Worm (Caenorhabditis elegans): ENCODE results near the gene ZC513.3.

Gene ZC513.3

ce11 chrV:8013901-8014388 lies 32.9 kb upstream of the ZC513.3 start, which contains the start of gene Y97E10AR.6:
Gene Y97E10AR.6 (minus strand): TSS chrV:8013951.
- TF ChIP-seq lin-13 (GFP tag; optimal IDR thresholded peaks at IDR 0.05), result no peak
- no peak for TF ChIP-seq aly-2 (tag; optimal IDR thresholded peaks at IDR 0.05)
- peak; percentile 41 for TF ChIP-seq hlh-11 (tag; optimal IDR thresholded peaks at IDR 0.05)
- TF ChIP-seq ceh-20 (GFP tag; IDR thresholded peaks at IDR 0.05), result no peak
- 0 out of 2 replicates have a peak, but pooled peaks have one; percentile 22 for TF ChIP-seq hmg-1.1 (GFP tag; IDR thresholded peaks at IDR 0.05)
- peak; percentile 31 for TF ChIP-seq T20F7.1 (GFP tag; optimal IDR thresholded peaks at IDR 0.05)
- TF ChIP-seq dmd-6 (GFP tag; IDR thresholded peaks at IDR 0.05), result peak; percentile 37
- peak; percentile 43 for TF ChIP-seq nhr-28 (tag; optimal IDR thresholded peaks at IDR 0.05)
- TF ChIP-seq daf-16 (GFP tag; optimal IDR thresholded peaks at IDR 0.05), result no peak
- peak; percentile 25 for TF ChIP-seq daf-16 (tag; optimal IDR thresholded peaks at IDR 0.05)
- TF ChIP-seq mxl-3 (GFP tag; optimal IDR thresholded peaks at IDR 0.05), result peak; percentile 6
- no peak for TF ChIP-seq lin-15B (tag; optimal IDR thresholded peaks at IDR 0.05)
- peak; percentile 47 for TF ChIP-seq mes-2 (tag; optimal IDR thresholded peaks at IDR 0.05; ENCODE audit: poor library complexity, severe bottlenecking)
- peak; percentile 85 for TF ChIP-seq aha-1 (tag)
- no peak for TF ChIP-seq skn-1 (tag; optimal IDR thresholded peaks at IDR 0.05)
- peak in 1 of 2 experiments; percentile 50 for TF ChIP-seq lsy-2 (tag; optimal IDR thresholded peaks at IDR 0.05)
- no peak for TF ChIP-seq dmd-8 (GFP tag; IDR thresholded peaks at IDR 0.05)
- TF ChIP-seq hif-1 (tag; optimal IDR thresholded peaks at IDR 0.05), result peak in 1 of 2 experiments; percentile 14
- TF ChIP-seq mep-1 (tag; optimal IDR thresholded peaks at IDR 0.05), result peak; percentile 35
- TF ChIP-seq daf-12 (tag; optimal IDR thresholded peaks at IDR 0.05), result no peak
- TF ChIP-seq egl-27 (tag; optimal IDR thresholded peaks at IDR 0.05), result no peak
- TF ChIP-seq F44E2.7 (GFP tag; IDR thresholded peaks at IDR 0.05), result no peak
- no peak for TF ChIP-seq zfp-2 (tag; optimal IDR thresholded peaks at IDR 0.05)
- peak; percentile 98 for TF ChIP-seq hlh-30 (tag; optimal IDR thresholded peaks at IDR 0.05; ENCODE audit: insufficient read depth)
- no peak for TF ChIP-seq zip-2 (tag; optimal IDR thresholded peaks at IDR 0.05)
- TF ChIP-seq ztf-7 (tag; optimal IDR thresholded peaks at IDR 0.05), result peak; percentile 23
- peak in 1 of 2 experiments; percentile 64 for TF ChIP-seq mdl-1 (tag; optimal IDR thresholded peaks at IDR 0.05)
- TF ChIP-seq lin-38 (GFP tag; IDR thresholded peaks at IDR 0.05), result peak; percentile 70
- peak; percentile 26 for TF ChIP-seq rbr-2 (tag; optimal IDR thresholded peaks at IDR 0.05)
- TF ChIP-seq pha-4 (GFP tag; IDR thresholded peaks at IDR 0.05), result no peak
- TF ChIP-seq pha-4 (tag; optimal IDR thresholded peaks at IDR 0.05), result peak; percentile 16
- no peak for TF ChIP-seq nhr-77 (tag; optimal IDR thresholded peaks at IDR 0.05)
- peak; percentile 50 for TF ChIP-seq ama-1 (optimal IDR thresholded peaks at IDR 0.05)
- no peak for TF ChIP-seq ceh-82 (tag; optimal IDR thresholded peaks at IDR 0.05)
- peak; percentile 25 for TF ChIP-seq dve-1 (tag; optimal IDR thresholded peaks at IDR 0.05; ENCODE audit: insufficient read depth)

ce11 chrV:8014710-8015314 lies 32.0 kb upstream of the ZC513.3 start:
- 0 out of 2 replicates have a peak, but pooled peaks have one; percentile 6 for TF ChIP-seq lim-7 (GFP tag; IDR thresholded peaks at IDR 0.05)
- 0 out of 2 replicates have a peak, but pooled peaks have one; percentile 21 for TF ChIP-seq lin-38 (GFP tag; IDR thresholded peaks at IDR 0.05)
- peak; percentile 40 for TF ChIP-seq F49E8.2 (tag; optimal IDR thresholded peaks at IDR 0.05; ENCODE audit: borderline replicate concordance)

- no peak for TF ChIP-seq zfp-2 (tag; optimal IDR thresholded peaks at IDR 0.05)
- TF ChIP-seq jun-1 (tag; optimal IDR thresholded peaks at IDR 0.05), result no peak
- no peak for TF ChIP-seq ceh-62 (tag; optimal IDR thresholded peaks at IDR 0.05)
- no peak for TF ChIP-seq duxl-1 (tag; optimal IDR thresholded peaks at IDR 0.05; ENCODE audit: poor library complexity)
- TF ChIP-seq dve-1 (tag; optimal IDR thresholded peaks at IDR 0.05; ENCODE audit: insufficient read depth), result peak; percentile 15
- TF ChIP-seq unc-39 (tag; optimal IDR thresholded peaks at IDR 0.05), result no peak
- TF ChIP-seq madf-9 (GFP tag; conservative IDR thresholded peaks at IDR 0.05), result no peak
- no peak for TF ChIP-seq dpl-1 (GFP tag; optimal IDR thresholded peaks at IDR 0.05)
- TF ChIP-seq tra-1 (GFP tag; IDR thresholded peaks at IDR 0.05), result no peak
- peak; percentile 23 for TF ChIP-seq dmd-6 (GFP tag; IDR thresholded peaks at IDR 0.05)
- no peak for TF ChIP-seq nhr-10 (tag; optimal IDR thresholded peaks at IDR 0.05)
- no peak for TF ChIP-seq php-3 (GFP tag; IDR thresholded peaks at IDR 0.05)
- TF ChIP-seq lin-13 (GFP tag; optimal IDR thresholded peaks at IDR 0.05), result no peak
- no peak for TF ChIP-seq sdz-12 (GFP tag; optimal IDR thresholded peaks at IDR 0.05)
- no peak for TF ChIP-seq mdl-1 (tag; optimal IDR thresholded peaks at IDR 0.05)
- TF ChIP-seq daf-16 (GFP tag; optimal IDR thresholded peaks at IDR 0.05), result no peak
- peak; percentile 40 for TF ChIP-seq daf-16 (tag; optimal IDR thresholded peaks at IDR 0.05)
- no peak for TF ChIP-seq egl-27 (tag; optimal IDR thresholded peaks at IDR 0.05)
- TF ChIP-seq hif-1 (tag; optimal IDR thresholded peaks at IDR 0.05), result no peak
- no peak for TF ChIP-seq hmg-1.1 (GFP tag; IDR thresholded peaks at IDR 0.05)
- TF ChIP-seq lin-39 (tag; optimal IDR thresholded peaks at IDR 0.05), result no peak
- TF ChIP-seq lin-38 (GFP tag; IDR thresholded peaks at IDR 0.05), result no peak
Observed at ce11 chrV:8016928-8017327, 29.9 kb upstream of the ZC513.3 start, which contains the start of gene sptl-2. Gene sptl-2 (plus strand): TSS chrV:8017207.
